Worm (Caenorhabditis elegans) whole organism, early embryonic: ENCODE measurements around the gene R04B5.5.

Source experiments
- B0310.2 ChIP-seq: sonication (generic microtip); optimal IDR thresholded peaks from 2 replicates; lab custom pipeline; 2016; ENCODE audit warnings: mild to moderate bottlenecking, missing genetic modification characterization, missing compliant biosample characterization
- F13C5.2 ChIP-seq: sonication (generic microtip); optimal IDR thresholded peaks from 2 replicates; lab custom pipeline; 2017; ENCODE audit warnings: mild to moderate bottlenecking, missing genetic modification characterization, inconsistent platforms, missing compliant biosample characterization
- aly-1 ChIP-seq: sonication (generic microtip); optimal IDR thresholded peaks from 2 replicates; lab custom pipeline; 2016; ENCODE audit warnings: missing genetic modification characterization, missing compliant biosample characterization
- ama-1 ChIP-seq: fragments of 150-350 bp; optimal IDR thresholded peaks from 2 replicates; lab custom pipeline; 2014
- ceh-13 ChIP-seq: fragments of 200-800 bp; sonication (Bioruptor generic); optimal IDR thresholded peaks from 2 replicates; lab custom pipeline; 2018; ENCODE audit warnings: mild to moderate bottlenecking, missing genetic modification characterization, missing compliant biosample characterization
- ceh-36 ChIP-seq: sonication (generic microtip); optimal IDR thresholded peaks from 2 replicates; lab custom pipeline; 2016; ENCODE audit warnings: missing genetic modification characterization, inconsistent platforms, missing compliant biosample characterization
- ets-7 ChIP-seq: sonication (generic microtip); optimal IDR thresholded peaks from 2 replicates; lab custom pipeline; 2016; ENCODE audit warnings: missing genotype, missing genetic modification characterization, missing compliant biosample characterization
- flt-1 ChIP-seq: fragments of 200-800 bp; sonication (Bioruptor generic); IDR thresholded peaks from 2 replicates; pipeline ENCODE4 v1.3.6; 2022; ENCODE audit warnings: missing genetic modification characterization, missing compliant biosample characterization
- hmbx-1 ChIP-seq: sonication (generic microtip); optimal IDR thresholded peaks from 2 replicates; lab custom pipeline; 2016; ENCODE audit warnings: mild to moderate bottlenecking, missing genetic modification characterization, missing compliant biosample characterization
- hmg-4 ChIP-seq: fragments of 200-800 bp; sonication (Bioruptor generic); optimal IDR thresholded peaks from 2 replicates; lab custom pipeline; 2018; ENCODE audit warnings: mild to moderate bottlenecking, missing genetic modification characterization, missing compliant biosample characterization
- hnd-1 ChIP-seq: sonication (generic microtip); optimal IDR thresholded peaks from 2 replicates; lab custom pipeline; 2016; ENCODE audit warnings: missing genetic modification characterization, missing compliant biosample characterization
- pes-1 ChIP-seq: fragments of 200-800 bp; sonication (Bioruptor generic); IDR thresholded peaks from 2 replicates; pipeline ENCODE4 v1.3.6; 2022; ENCODE audit warnings: missing genetic modification reagents, missing genetic modification characterization, missing compliant biosample characterization
- scrt-1 ChIP-seq: fragments of 200-800 bp; sonication (Bioruptor generic); IDR thresholded peaks from 2 replicates; pipeline ENCODE4 v1.3.6; 2022; ENCODE audit warnings: missing genetic modification characterization, missing compliant biosample characterization
- sea-1 ChIP-seq: fragments of 200-800 bp; sonication (Bioruptor generic); conservative IDR thresholded peaks from 2 replicates; pipeline ENCODE4 v1.3.6; 2022; ENCODE audit warnings: missing genetic modification characterization, missing compliant biosample characterization
- tbx-11 ChIP-seq: fragments of 200-800 bp; sonication (Bioruptor generic); IDR thresholded peaks from 2 replicates; pipeline ENCODE4 v1.3.6; 2022; ENCODE audit warnings: missing genetic modification characterization, missing compliant biosample characterization
- tbx-37 ChIP-seq: fragments of 200-800 bp; sonication (Bioruptor generic); conservative IDR thresholded peaks from 2 replicates; pipeline ENCODE4 v1.3.6; 2022; ENCODE audit warnings: missing genetic modification reagents, missing genetic modification characterization, missing compliant biosample characterization
- tra-4 ChIP-seq: sonication (generic microtip); optimal IDR thresholded peaks from 2 replicates; lab custom pipeline; 2017; ENCODE audit warnings: missing genetic modification characterization, missing compliant biosample characterization

The R04B5.5 gene

ce11 chrV:10112187-10112586, 24.9 kb downstream of the R04B5.5 start, which contains the start of gene C08B6.3:
TSS of gene C08B6.3 (minus strand) at chrV:10112287.
- TF ChIP-seq ceh-13 (GFP tag; lab: Kevin White, UChicago) = no peak

- TF ChIP-seq ceh-36 (no peak), ama-1 (no peak), sea-1 (GFP tag; lab: Robert Waterston, UW) (no peak), tbx-37 (no peak), tbx-11 (GFP tag; lab: Robert Waterston, UW) (no peak), tra-4 (no peak), hmg-4 (GFP tag; lab: Kevin White, UChicago) (no peak), aly-1 (tag; lab: Kevin White, UChicago) (no peak), scrt-1 (no peak), hnd-1 (tag; lab: Kevin White, UChicago) (no peak), ceh-13 (GFP tag; lab: Kevin White, UChicago) (no peak), pes-1 (no peak), ets-7 (tag; lab: Kevin White, UChicago) (no peak), hmbx-1 (tag; lab: Kevin White, UChicago) (no peak)
Measured at ce11 chrV:10114329-10114728, 27.0 kb downstream of the R04B5.5 start, which contains the start of gene cht-5. TSS of gene cht-5 (plus strand) at chrV:10114629.

DNA sequence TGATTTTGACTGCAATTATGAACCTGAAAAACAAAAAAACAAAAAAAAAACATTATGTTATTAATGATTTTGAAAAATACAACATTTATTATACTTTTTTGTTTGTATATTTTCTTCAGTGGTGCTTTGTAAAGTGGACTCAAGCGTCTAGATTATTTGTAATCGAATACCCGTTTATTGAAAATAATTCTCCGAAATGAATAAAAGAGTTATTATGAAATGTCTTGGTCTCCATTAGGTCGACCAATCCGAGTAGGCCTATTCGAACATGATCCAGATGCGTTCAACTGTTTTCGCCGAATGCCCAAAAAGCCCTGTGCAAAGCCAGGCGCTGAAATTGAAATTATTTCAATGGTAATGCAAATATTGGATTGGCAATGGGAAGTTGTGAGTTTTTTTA, 30.2 kb downstream of the R04B5.5 start, which contains the start of gene C08B6.5:
C08B6.5 (plus strand) TSS at position 301 of the 400 bp plus-strand sequence.
- TF ChIP-seq hmbx-1 (tag; lab: Kevin White, UChicago) (no peak), ets-7 (tag; lab: Kevin White, UChicago) (no peak), ceh-36 (no peak), hnd-1 (tag; lab: Kevin White, UChicago) (no peak), B0310.2 (tag; lab: Kevin White, UChicago) (no peak), scrt-1 (no peak), aly-1 (tag; lab: Kevin White, UChicago) (no peak), hmg-4 (GFP tag; lab: Kevin White, UChicago) (no peak), tbx-37 (no peak), ceh-13 (GFP tag; lab: Kevin White, UChicago) (no peak), tbx-11 (GFP tag; lab: Robert Waterston, UW) (no peak), flt-1 (GFP tag; lab: Robert Waterston, UW) (no peak), pes-1 (no peak), sea-1 (GFP tag; lab: Robert Waterston, UW) (no peak), ama-1 (no peak)

DNA sequence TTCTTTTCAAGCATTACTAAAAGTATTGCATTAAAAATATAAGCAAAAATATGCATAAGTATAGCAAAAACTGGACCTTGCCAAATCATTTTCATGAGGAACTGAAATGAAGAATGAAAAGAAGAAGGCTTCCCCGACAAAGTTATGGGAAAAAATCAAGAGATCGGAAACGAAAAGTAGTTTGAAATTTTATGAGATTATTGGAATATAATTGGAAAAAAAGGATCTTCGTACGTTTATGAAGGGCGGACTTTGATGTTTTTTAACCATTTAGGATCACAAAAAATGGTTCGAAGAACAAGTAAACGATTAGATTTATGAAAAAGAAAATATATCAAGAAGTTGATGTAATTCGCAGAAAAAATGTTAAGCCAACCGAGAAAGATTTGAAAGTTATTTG, 33.6 kb downstream of the R04B5.5 start, which contains the start of gene srxa-18:
srxa-18 (minus strand) TSS at position 100 of the 400 bp plus-strand sequence.
- TF ChIP-seq tbx-11 (GFP tag; lab: Robert Waterston, UW) = no peak
- TF ChIP-seq ceh-13 (GFP tag; lab: Kevin White, UChicago) = no peak
- no peak for TF ChIP-seq ets-7 (tag; lab: Kevin White, UChicago)
- no peak for TF ChIP-seq aly-1 (tag; lab: Kevin White, UChicago)
- no peak for TF ChIP-seq hmg-4 (GFP tag; lab: Kevin White, UChicago)
- no peak for TF ChIP-seq B0310.2 (tag; lab: Kevin White, UChicago)
- TF ChIP-seq flt-1 (GFP tag; lab: Robert Waterston, UW) = no peak
- TF ChIP-seq tbx-37 = no peak
- no peak for TF ChIP-seq tra-4
- no peak for TF ChIP-seq sea-1 (GFP tag; lab: Robert Waterston, UW)
- TF ChIP-seq pes-1 = no peak
- no peak for TF ChIP-seq ama-1
- TF ChIP-seq ceh-36 = no peak
- no peak for TF ChIP-seq F13C5.2 (tag; lab: Kevin White, UChicago)
- TF ChIP-seq hmbx-1 (tag; lab: Kevin White, UChicago) = no peak
- no peak for TF ChIP-seq scrt-1
- TF ChIP-seq hnd-1 (tag; lab: Kevin White, UChicago) = no peak

ce11 chrV:10122670-10123069, 35.4 kb downstream of the R04B5.5 start, which contains the start of gene srxa-19:
TSS of gene srxa-19 (minus strand) at chrV:10122770.
- TF ChIP-seq pes-1 (no peak), scrt-1 (no peak), hmg-4 (GFP tag; lab: Kevin White, UChicago) (no peak), ceh-36 (no peak), hnd-1 (tag; lab: Kevin White, UChicago) (no peak), ceh-13 (GFP tag; lab: Kevin White, UChicago) (no peak), tbx-37 (no peak), tra-4 (no peak)

ce11 chrV:10123324-10123723, 36.0 kb downstream of the R04B5.5 start, which contains the start of gene C08B6.6:
TSS of gene C08B6.6 (plus strand) at chrV:10123624.
- TF ChIP-seq aly-1 (tag; lab: Kevin White, UChicago) (no peak), ets-7 (tag; lab: Kevin White, UChicago) (no peak), scrt-1 (no peak), ceh-13 (GFP tag; lab: Kevin White, UChicago) (no peak), ceh-36 (no peak), ama-1 (no peak), hnd-1 (tag; lab: Kevin White, UChicago) (no peak), flt-1 (GFP tag; lab: Robert Waterston, UW) (no peak), hmg-4 (GFP tag; lab: Kevin White, UChicago) (no peak), sea-1 (GFP tag; lab: Robert Waterston, UW) (no peak), F13C5.2 (tag; lab: Kevin White, UChicago) (no peak), pes-1 (no peak), B0310.2 (tag; lab: Kevin White, UChicago) (no peak), tra-4 (no peak), hmbx-1 (tag; lab: Kevin White, UChicago) (no peak), tbx-11 (GFP tag; lab: Robert Waterston, UW) (no peak), tbx-37 (no peak)

DNA sequence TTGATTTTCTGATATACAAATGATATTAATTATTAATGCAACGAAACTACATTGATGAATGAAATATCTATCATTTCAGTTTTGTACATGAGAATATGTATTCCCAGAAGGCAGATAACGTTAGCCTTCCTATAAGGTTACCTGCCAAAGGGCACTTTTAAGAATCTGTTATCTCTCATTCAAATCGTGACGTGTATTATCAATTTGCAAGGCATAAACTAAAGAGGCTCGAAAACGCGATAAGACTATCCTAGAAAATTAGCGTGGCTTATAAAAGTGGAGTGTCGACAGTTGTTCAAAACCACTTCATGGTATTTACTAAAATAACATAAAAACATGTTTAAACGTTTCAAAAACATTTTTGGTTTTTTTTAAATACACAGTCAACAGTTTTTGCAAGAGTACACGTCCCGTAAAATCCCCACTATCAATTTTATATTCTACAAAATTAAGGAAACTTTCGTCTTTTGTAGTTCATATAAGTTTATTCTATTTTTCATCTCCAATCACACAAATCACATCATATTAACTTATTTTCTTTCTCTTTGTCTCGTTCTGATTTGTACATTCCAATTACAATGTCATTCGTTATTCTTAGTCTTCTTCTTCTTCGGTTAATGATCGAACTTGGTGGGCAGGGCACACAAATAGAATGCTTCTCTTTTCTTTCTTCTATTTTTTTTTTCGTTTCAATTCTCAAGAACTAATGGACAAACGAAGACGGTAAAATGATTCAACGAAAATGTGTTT, 37.7 kb downstream of the R04B5.5 start, which contains the start of gene C08B6.10:
C08B6.10 (plus strand) TSS at position 700 of the 750 bp plus-strand sequence.
- TF ChIP-seq ets-7 (tag; lab: Kevin White, UChicago) (no peak), aly-1 (tag; lab: Kevin White, UChicago) (no peak), tbx-11 (GFP tag; lab: Robert Waterston, UW) (no peak), B0310.2 (tag; lab: Kevin White, UChicago) (no peak), F13C5.2 (tag; lab: Kevin White, UChicago) (no peak), hmg-4 (GFP tag; lab: Kevin White, UChicago) (no peak), tbx-37 (no peak), pes-1 (no peak), flt-1 (GFP tag; lab: Robert Waterston, UW) (no peak), ceh-13 (GFP tag; lab: Kevin White, UChicago) (no peak), tra-4 (no peak), ama-1 (no peak), hmbx-1 (tag; lab: Kevin White, UChicago) (no peak), hnd-1 (tag; lab: Kevin White, UChicago) (no peak)
